Fruit fly (Drosophila melanogaster) whole organism, wandering third instar larva: ENCODE results near the gene Pex12.

Experiments used
- CG32264 ChIP-seq: fragments of 200-800 bp; sonication (Bioruptor generic); optimal IDR thresholded peaks from 2 replicates; lab custom pipeline; 2016; ENCODE audit warnings: missing biosample characterization, missing genetic modification characterization
- Hr78 ChIP-seq: fragments of >200 bp; optimal IDR thresholded peaks from 2 replicates; lab custom pipeline; 2017; ENCODE audit warnings: missing biosample characterization, missing genetic modification characterization
- Hr83 ChIP-seq: fragments of 200-300 bp; sonication (Bioruptor generic); optimal IDR thresholded peaks from 2 replicates; lab custom pipeline; 2016; ENCODE audit warnings: missing biosample characterization, mild to moderate bottlenecking, missing genetic modification characterization, moderate library complexity; ENCODE audit not compliant: poor library complexity, severe bottlenecking
- foxo ChIP-seq, 2 experiments: fragments of 200-800 bp; sonication (Bioruptor generic); optimal IDR thresholded peaks; 2 replicates in 1 of 2; 3 replicates in 1 of 2; lab custom pipeline; 2016 to 2017; ENCODE audit warnings: missing biosample characterization in 2 of 2, missing genetic modification characterization in 2 of 2
- fru ChIP-seq: fragments of 200-800 bp; sonication (Bioruptor generic); optimal IDR thresholded peaks from 3 replicates; lab custom pipeline; 2016; ENCODE audit warnings: missing biosample characterization, mild to moderate bottlenecking, missing genetic modification characterization
- lola ChIP-seq: fragments of >200 bp; optimal IDR thresholded peaks from 2 replicates; lab custom pipeline; 2017; ENCODE audit warnings: missing biosample characterization, missing genetic modification characterization
- pan ChIP-seq: fragments of >200 bp; optimal IDR thresholded peaks from 2 replicates; lab custom pipeline; 2017
- psq ChIP-seq: fragments of 200-800 bp; sonication (Bioruptor generic); optimal IDR thresholded peaks from 3 replicates; lab custom pipeline; 2017; ENCODE audit warnings: missing biosample characterization, mild to moderate bottlenecking, missing genetic modification characterization, moderate library complexity
- usp ChIP-seq: fragments of >200 bp; optimal IDR thresholded peaks from 2 replicates; lab custom pipeline; 2017; ENCODE audit warnings: missing biosample characterization, missing genetic modification characterization

dm6 chr2L:837989-838388 is 22.2 kb downstream of the Pex12 start:
- TF ChIP-seq usp (GFP tag; lab: Kevin White, UChicago) (no peak), lola (GFP tag; lab: Kevin White, UChicago) (no peak), pan (lab: Kevin White, UChicago) (no peak), foxo (GFP tag; optimal IDR thresholded peaks at IDR 0.05; lab: Kevin White, UChicago) (peak in 1 of 2 experiments; percentile 23), psq (peak; percentile 24), CG32264 (GFP tag; lab: Kevin White, UChicago) (no peak), Hr78 (GFP tag; lab: Kevin White, UChicago) (no peak), Hr83 (no peak), fru (GFP tag; lab: Kevin White, UChicago) (peak; percentile 46)
